Worm (Caenorhabditis elegans) whole organism, mixed stage, embryonic: ENCODE data around the gene par-4.

Experiments used
- bed-3 ChIP-seq: fragments of 200-800 bp; sonication (Bioruptor generic); optimal IDR thresholded peaks from 3 replicates; lab custom pipeline; 2018; ENCODE audit warnings: mild to moderate bottlenecking, missing genetic modification characterization, moderate library complexity, missing compliant biosample characterization
- blmp-1 ChIP-seq: fragments of 150-350 bp; optimal IDR thresholded peaks from 2 replicates; lab custom pipeline; 2014; ENCODE audit warnings: missing biosample characterization, missing genetic modification characterization
- ceh-39 ChIP-seq: fragments of 150-350 bp; optimal IDR thresholded peaks from 2 replicates; lab custom pipeline; 2014; ENCODE audit warnings: missing biosample characterization, missing genetic modification characterization
- ces-1 ChIP-seq: fragments of 150-350 bp; optimal IDR thresholded peaks from 2 replicates; lab custom pipeline; 2014; ENCODE audit warnings: missing biosample characterization, missing genetic modification reagents, missing genetic modification characterization
- cnd-1 ChIP-seq: fragments of 200-800 bp; sonication (Bioruptor generic); optimal IDR thresholded peaks from 2 replicates; lab custom pipeline; 2018; ENCODE audit warnings: mild to moderate bottlenecking, missing genetic modification characterization, missing compliant biosample characterization
- lsy-2 ChIP-seq: fragments of 150-350 bp; optimal IDR thresholded peaks from 2 replicates; lab custom pipeline; 2014; ENCODE audit warnings: missing biosample characterization, missing genetic modification characterization
- nhr-12 ChIP-seq: fragments of 150-350 bp; optimal IDR thresholded peaks from 2 replicates; lab custom pipeline; 2014; ENCODE audit warnings: missing biosample characterization, missing genetic modification characterization
- nhr-76 ChIP-seq: sonication (generic microtip); optimal IDR thresholded peaks from 2 replicates; lab custom pipeline; 2017; ENCODE audit warnings: missing biosample characterization, missing genetic modification characterization
- snpc-4 ChIP-seq: fragments of 150-350 bp; optimal IDR thresholded peaks from 2 replicates; lab custom pipeline; 2014; ENCODE audit warnings: missing biosample characterization, missing genetic modification characterization
- unc-62 ChIP-seq: fragments of 150-350 bp; optimal IDR thresholded peaks from 2 replicates; lab custom pipeline; 2014; ENCODE audit warnings: missing biosample characterization, missing genetic modification reagents, missing genetic modification characterization
- ztf-11 ChIP-seq: fragments of 150-350 bp; optimal IDR thresholded peaks from 2 replicates; lab custom pipeline; 2014; ENCODE audit warnings: missing biosample characterization, missing genetic modification characterization

DNA sequence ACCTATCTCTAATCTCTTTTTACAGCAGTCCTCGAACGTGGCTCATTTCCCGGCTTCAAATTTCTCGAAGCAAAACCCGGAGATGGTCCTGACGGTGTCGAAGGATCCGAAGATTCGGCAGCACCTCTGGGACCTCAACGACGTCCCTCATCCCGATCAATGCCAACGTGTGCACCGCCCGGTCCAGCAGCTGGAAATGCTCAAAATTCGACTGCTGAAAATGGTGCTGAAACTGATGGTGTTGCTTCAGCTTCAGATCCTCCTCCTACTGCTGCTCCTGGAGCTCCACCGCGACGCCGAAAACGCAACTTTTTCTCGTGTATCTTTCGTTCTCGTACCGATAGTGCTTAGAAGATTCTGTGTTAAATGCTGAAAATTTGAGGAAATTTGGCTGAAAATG, 7.6 kb downstream of the par-4 start:
- no peak for TF ChIP-seq ceh-39
- no peak for TF ChIP-seq cnd-1 (tag; lab: Kevin White, UChicago)
- TF ChIP-seq blmp-1 (tag; lab: Kevin White, UChicago): no peak
- no peak for TF ChIP-seq nhr-76 (tag; lab: Kevin White, UChicago)
- TF ChIP-seq unc-62 (GFP tag; lab: Kevin White, UChicago): no peak
- TF ChIP-seq nhr-12 (tag; lab: Kevin White, UChicago): no peak
- TF ChIP-seq bed-3 (GFP tag; lab: Kevin White, UChicago): no peak
- TF ChIP-seq ztf-11 (tag; lab: Kevin White, UChicago): no peak
- no peak for TF ChIP-seq snpc-4 (tag; lab: Kevin White, UChicago)
- TF ChIP-seq lsy-2 (tag; lab: Kevin White, UChicago): no peak
- no peak for TF ChIP-seq ces-1 (GFP tag; lab: Kevin White, UChicago)
